Worm (Caenorhabditis elegans) whole organism, young adult: ENCODE data around the gene C33G3.4.
A peak's percentile ranks its signal among the peaks of the same experiment; 100 is the strongest.

ENCODE experiments used
- B0336.3 ChIP-seq: fragments of 200-800 bp; sonication (Bioruptor generic); IDR thresholded peaks from 2 replicates; pipeline ENCODE4 v1.3.6; 2022; ENCODE audit warnings: missing genetic modification characterization, missing compliant biosample characterization
- D2030.7 ChIP-seq: fragments of 200-800 bp; sonication (Bioruptor generic); IDR thresholded peaks from 2 replicates; pipeline ENCODE4 v1.3.6; 2022; ENCODE audit warnings: missing genetic modification reagents, missing genetic modification characterization, missing compliant biosample characterization
- F37B4.10 ChIP-seq: fragments of 200-800 bp; sonication (Bioruptor generic); IDR thresholded peaks from 2 replicates; pipeline ENCODE4 v1.3.6; 2022; ENCODE audit warnings: missing genetic modification characterization, missing compliant biosample characterization
- F39B2.1 ChIP-seq: fragments of 200-800 bp; sonication (Bioruptor generic); IDR thresholded peaks from 2 replicates; pipeline ENCODE4 v1.3.6; 2022; ENCODE audit warnings: missing genetic modification reagents, missing genetic modification characterization, missing compliant biosample characterization
- F52B5.7 ChIP-seq: sonication (generic microtip); optimal IDR thresholded peaks from 2 replicates; lab custom pipeline; 2016; ENCODE audit warnings: mild to moderate bottlenecking, missing genetic modification characterization, missing compliant biosample characterization
- K11D2.4 ChIP-seq: fragments of 200-800 bp; sonication (Bioruptor generic); IDR thresholded peaks from 2 replicates; pipeline ENCODE4 v1.3.6; 2022; ENCODE audit warnings: missing genetic modification reagents, missing genetic modification characterization, missing compliant biosample characterization
- K12H6.12 ChIP-seq: fragments of 200-800 bp; sonication (Bioruptor generic); optimal IDR thresholded peaks from 2 replicates; lab custom pipeline; 2018; ENCODE audit warnings: mild to moderate bottlenecking, missing genetic modification characterization, missing compliant biosample characterization
- T07F8.4 ChIP-seq: sonication (generic microtip); optimal IDR thresholded peaks from 2 replicates; lab custom pipeline; 2016; ENCODE audit warnings: mild to moderate bottlenecking, missing genetic modification characterization, moderate library complexity, missing compliant biosample characterization
- Y56A3A.18 ChIP-seq: fragments of 200-800 bp; sonication (Bioruptor generic); IDR thresholded peaks from 2 replicates; pipeline ENCODE4 v1.3.6; 2022; ENCODE audit warnings: missing genetic modification reagents, missing genetic modification characterization, missing compliant biosample characterization
- Y79H2A.3 ChIP-seq: fragments of 200-800 bp; sonication (Bioruptor generic); conservative IDR thresholded peaks from 2 replicates; pipeline ENCODE4 v1.3.6; 2022; ENCODE audit warnings: missing genetic modification reagents, missing genetic modification characterization, missing compliant biosample characterization
- ZK185.1 ChIP-seq: sonication (generic microtip); optimal IDR thresholded peaks from 2 replicates; lab custom pipeline; 2016; ENCODE audit warnings: mild to moderate bottlenecking, missing genetic modification characterization, missing compliant biosample characterization; ENCODE audit not compliant: poor library complexity, severe bottlenecking
- akir-1 ChIP-seq: fragments of 200-800 bp; sonication (Bioruptor generic); optimal IDR thresholded peaks from 2 replicates; lab custom pipeline; 2018; ENCODE audit warnings: mild to moderate bottlenecking, missing genetic modification characterization, moderate library complexity, missing compliant biosample characterization
- ama-1 ChIP-seq, 3 experiments: fragments of 150-350 bp in 1 of 3; sonication (generic microtip) in 2 of 3; optimal IDR thresholded peaks; 2 replicates each; lab custom pipeline; 2014 to 2018; ENCODE audit warnings: missing biosample characterization in 2 of 3, missing genetic modification characterization in 2 of 3, missing genetic modification reagents in 2 of 3
- attf-6 ChIP-seq: fragments of 200-800 bp; sonication (Bioruptor generic); IDR thresholded peaks from 2 replicates; pipeline ENCODE4 v1.3.6; 2022; ENCODE audit warnings: missing genetic modification reagents, missing genetic modification characterization, missing compliant biosample characterization
- bed-1 ChIP-seq: fragments of 200-800 bp; sonication (Bioruptor generic); IDR thresholded peaks from 2 replicates; pipeline ENCODE4 v1.3.6; 2022; ENCODE audit warnings: missing genetic modification reagents, missing genetic modification characterization, missing compliant biosample characterization
- cebp-1 ChIP-seq, 2 experiments: fragments of 200-800 bp in 1 of 2; sonication (Bioruptor generic) in 1 of 2; sonication (generic microtip) in 1 of 2; IDR thresholded peaks in 1 of 2; optimal IDR thresholded peaks in 1 of 2; 2 replicates each; pipeline versions ENCODE4 v1.3.6 to Lab custom; 2017 to 2022; ENCODE audit warnings: missing compliant biosample characterization in 2 of 2, missing genetic modification characterization in 2 of 2, mild to moderate bottlenecking in 1 of 2, missing genetic modification reagents in 1 of 2, moderate library complexity in 1 of 2
- ceh-27 ChIP-seq: fragments of 200-800 bp; sonication (Bioruptor generic); optimal IDR thresholded peaks from 2 replicates; lab custom pipeline; 2018; ENCODE audit warnings: mild to moderate bottlenecking, missing genetic modification characterization, moderate library complexity, missing compliant biosample characterization
- ceh-91 ChIP-seq: fragments of 200-800 bp; sonication (Bioruptor generic); IDR thresholded peaks from 2 replicates; pipeline ENCODE4 v1.3.6; 2022; ENCODE audit warnings: missing genetic modification reagents, missing genetic modification characterization, missing compliant biosample characterization
- die-1 ChIP-seq: sonication (generic microtip); optimal IDR thresholded peaks from 2 replicates; lab custom pipeline; 2016; ENCODE audit warnings: missing genotype, mild to moderate bottlenecking, missing genetic modification characterization, missing compliant biosample characterization
- dox-1 ChIP-seq: fragments of 200-800 bp; sonication (Bioruptor generic); IDR thresholded peaks from 2 replicates; pipeline ENCODE4 v1.3.6; 2022; ENCODE audit warnings: missing genetic modification reagents, missing genetic modification characterization, missing compliant biosample characterization
- dpff-1 ChIP-seq: sonication (generic microtip); optimal IDR thresholded peaks from 2 replicates; lab custom pipeline; 2017; ENCODE audit warnings: mild to moderate bottlenecking, missing genetic modification characterization, missing compliant biosample characterization
- egl-18 ChIP-seq: fragments of 200-800 bp; sonication (Bioruptor generic); IDR thresholded peaks from 2 replicates; pipeline ENCODE4 v1.3.6; 2022; ENCODE audit warnings: missing genetic modification reagents, missing genetic modification characterization, missing compliant biosample characterization
- egrh-3 ChIP-seq: fragments of 200-800 bp; sonication (Bioruptor generic); IDR thresholded peaks from 2 replicates; pipeline ENCODE4 v1.3.6; 2022; ENCODE audit warnings: missing genetic modification reagents, missing genetic modification characterization, missing compliant biosample characterization
- gei-17 ChIP-seq: fragments of 200-800 bp; sonication (Bioruptor generic); optimal IDR thresholded peaks from 2 replicates; lab custom pipeline; 2018; ENCODE audit warnings: mild to moderate bottlenecking, missing genetic modification characterization, missing compliant biosample characterization
- let-607 ChIP-seq, 2 experiments: fragments of 200-800 bp in 1 of 2; sonication (Bioruptor generic) in 1 of 2; sonication (generic microtip) in 1 of 2; optimal IDR thresholded peaks; 2 replicates each; lab custom pipeline; 2016 to 2018; ENCODE audit warnings: mild to moderate bottlenecking in 2 of 2, missing compliant biosample characterization in 2 of 2, missing genetic modification characterization in 2 of 2, moderate library complexity in 2 of 2, missing genotype in 1 of 2
- lin-35 ChIP-seq, 3 experiments: fragments of 150-350 bp in 2 of 3; sonication (generic microtip) in 1 of 3; optimal IDR thresholded peaks; 2 replicates each; lab custom pipeline; 2014 to 2018; ENCODE audit warnings: missing biosample characterization in 3 of 3, missing genetic modification characterization in 3 of 3, missing genetic modification reagents in 3 of 3
- lin-40 ChIP-seq: sonication (generic microtip); optimal IDR thresholded peaks from 2 replicates; lab custom pipeline; 2016; ENCODE audit warnings: missing genetic modification characterization, mild to moderate bottlenecking, missing compliant biosample characterization, missing genotype, missing genetic modification reagents
- madf-6 ChIP-seq: fragments of 200-800 bp; sonication (Bioruptor generic); IDR thresholded peaks from 2 replicates; pipeline ENCODE4 v1.3.6; 2022; ENCODE audit warnings: missing genetic modification reagents, missing genetic modification characterization, missing compliant biosample characterization
- madf-8 ChIP-seq: fragments of 200-800 bp; sonication (Bioruptor generic); conservative IDR thresholded peaks from 2 replicates; pipeline ENCODE4 v1.3.6; 2022; ENCODE audit warnings: missing genetic modification reagents, missing genetic modification characterization, missing compliant biosample characterization
- mcd-1 ChIP-seq: fragments of 200-800 bp; sonication (Bioruptor generic); IDR thresholded peaks from 2 replicates; pipeline ENCODE4 v1.3.6; 2022; ENCODE audit warnings: missing genetic modification reagents, missing genetic modification characterization, missing compliant biosample characterization
- nfya-2 ChIP-seq: fragments of 200-800 bp; sonication (Bioruptor generic); IDR thresholded peaks from 2 replicates; pipeline ENCODE4 v1.3.6; 2022; ENCODE audit warnings: missing genetic modification reagents, missing genetic modification characterization, missing compliant biosample characterization
- nhr-80 ChIP-seq: sonication (generic microtip); optimal IDR thresholded peaks from 2 replicates; lab custom pipeline; 2016; ENCODE audit warnings: missing genetic modification characterization, missing compliant biosample characterization
- pbrm-1 ChIP-seq: fragments of 200-800 bp; sonication (Bioruptor generic); IDR thresholded peaks from 2 replicates; pipeline ENCODE4 v1.3.6; 2022; ENCODE audit warnings: missing genetic modification reagents, missing genetic modification characterization, missing compliant biosample characterization
- rcor-1 ChIP-seq: fragments of 200-800 bp; sonication (Bioruptor generic); IDR thresholded peaks from 2 replicates; pipeline ENCODE4 v1.3.6; 2022; ENCODE audit warnings: missing genetic modification reagents, missing genetic modification characterization, missing compliant biosample characterization
- rec-8 ChIP-seq, 2 experiments: sonication (generic microtip); optimal IDR thresholded peaks; 2 replicates each; lab custom pipeline; 2016; ENCODE audit warnings: mild to moderate bottlenecking in 2 of 2, missing genetic modification characterization in 2 of 2, missing genetic modification reagents in 2 of 2, missing genotype in 2 of 2, missing biosample characterization in 1 of 2, missing compliant biosample characterization in 1 of 2, moderate library complexity in 1 of 2
- snpc-4 ChIP-seq, 5 experiments: fragments of 150-350 bp in 1 of 5; sonication (generic microtip) in 4 of 5; optimal IDR thresholded peaks; 2 replicates each; lab custom pipeline; 2014 to 2018; ENCODE audit warnings: missing genetic modification characterization in 5 of 5, missing biosample characterization in 3 of 5, antibody characterized with exemption in 2 of 5, mild to moderate bottlenecking in 2 of 5, missing compliant biosample characterization in 2 of 5, missing genotype in 2 of 5, moderate library complexity in 2 of 5, missing genetic modification reagents in 1 of 5
- somi-1 ChIP-seq: fragments of 200-800 bp; sonication (Bioruptor generic); optimal IDR thresholded peaks from 2 replicates; lab custom pipeline; 2018; ENCODE audit warnings: mild to moderate bottlenecking, missing genetic modification characterization, missing compliant biosample characterization
- tbp1 ChIP-seq: fragments of 200-800 bp; sonication (Bioruptor generic); optimal IDR thresholded peaks from 2 replicates; lab custom pipeline; 2018; ENCODE audit warnings: mild to moderate bottlenecking, missing genetic modification characterization, missing compliant biosample characterization
- zfh-2 ChIP-seq: fragments of 200-800 bp; sonication (Bioruptor generic); conservative IDR thresholded peaks from 2 replicates; pipeline ENCODE4 v1.3.6; 2022; ENCODE audit warnings: missing genetic modification reagents, missing genetic modification characterization, missing compliant biosample characterization
- ztf-18 ChIP-seq: sonication (generic microtip); optimal IDR thresholded peaks from 2 replicates; lab custom pipeline; 2016; ENCODE audit warnings: missing genotype, mild to moderate bottlenecking, missing genetic modification characterization, missing compliant biosample characterization
- ztf-26 ChIP-seq: sonication (generic microtip); optimal IDR thresholded peaks from 2 replicates; lab custom pipeline; 2017; ENCODE audit warnings: missing genetic modification characterization, missing compliant biosample characterization
- ztf-6 ChIP-seq: fragments of 200-800 bp; sonication (Bioruptor generic); IDR thresholded peaks from 2 replicates; pipeline ENCODE4 v1.3.6; 2022; ENCODE audit warnings: missing genetic modification reagents, missing genetic modification characterization, missing compliant biosample characterization

C33G3.4 gene

DNA sequence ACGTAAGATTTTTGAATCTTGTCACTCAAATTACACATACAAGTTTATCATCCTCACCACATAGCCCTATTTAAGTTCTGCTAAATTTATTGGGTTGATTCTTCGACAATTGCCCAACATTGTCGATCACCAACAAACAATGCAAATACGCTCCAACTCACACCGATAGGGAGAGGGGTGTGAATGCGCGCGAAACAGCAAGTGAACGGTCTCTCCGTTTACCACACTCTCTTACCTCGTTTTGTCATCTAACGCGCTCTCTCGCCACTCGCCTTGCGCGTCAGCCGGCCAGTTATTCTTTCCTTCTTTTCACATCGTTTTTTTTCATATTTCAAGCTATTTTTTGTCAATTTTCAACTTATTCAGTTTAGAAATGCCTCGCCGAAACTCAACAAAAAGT lies 31.0 kb downstream of the C33G3.4 start, which contains the start of gene F16B12.6 (continued):
- TF ChIP-seq nhr-80 (tag; lab: Kevin White, UChicago), result peak; percentile 60
- TF ChIP-seq let-607 (tag; optimal IDR thresholded peaks at IDR 0.05; lab: Kevin White, UChicago), result peak in 1 of 2 experiments; percentile 5
- TF ChIP-seq ztf-26, result peak; percentile 16
- peak; percentile 71 for TF ChIP-seq K12H6.12
- TF ChIP-seq dox-1 (GFP tag; lab: Robert Waterston, UW), result peak; percentile 75
- TF ChIP-seq zfh-2, result 0 out of 2 replicates have a peak, but pooled peaks have one; percentile 39
- TF ChIP-seq tbp1 (GFP tag; lab: Kevin White, UChicago), result peak; percentile 38
- TF ChIP-seq rcor-1, result peak; percentile 42; the same call in 1 of the 2 replicates
- no peak for TF ChIP-seq D2030.7 (GFP tag; lab: Robert Waterston, UW)
- TF ChIP-seq bed-1, result no peak
- peak; percentile 56; the same call in 1 of the 2 replicates for TF ChIP-seq pbrm-1
- TF ChIP-seq egrh-3 (GFP tag; lab: Robert Waterston, UW), result peak; percentile 29; the same call in 1 of the 2 replicates
- no peak for TF ChIP-seq snpc-4 (GFP tag; optimal IDR thresholded peaks at IDR 0.05; lab: Kevin White, UChicago)
- TF ChIP-seq snpc-4 (tag; optimal IDR thresholded peaks at IDR 0.05; lab: Kevin White, UChicago), result peak in 3 of 4 experiments; percentile 16 to 49 (median 17)
- peak in 1 of 3 experiments; percentile 39 for TF ChIP-seq lin-35 (GFP tag; optimal IDR thresholded peaks at IDR 0.05; lab: Kevin White, UChicago)
- TF ChIP-seq Y56A3A.18, result 0 out of 2 replicates have a peak, but pooled peaks have one; percentile 32
- TF ChIP-seq mcd-1, result peak; percentile 90
- TF ChIP-seq ztf-18 (tag; lab: Kevin White, UChicago), result peak; percentile 37
- TF ChIP-seq K11D2.4 (GFP tag; lab: Robert Waterston, UW), result no peak
- 0 out of 2 replicates have a peak, but pooled peaks have one; percentile 67 for TF ChIP-seq egl-18
- TF ChIP-seq lin-40 (tag; lab: Kevin White, UChicago), result peak; percentile 64

DNA sequence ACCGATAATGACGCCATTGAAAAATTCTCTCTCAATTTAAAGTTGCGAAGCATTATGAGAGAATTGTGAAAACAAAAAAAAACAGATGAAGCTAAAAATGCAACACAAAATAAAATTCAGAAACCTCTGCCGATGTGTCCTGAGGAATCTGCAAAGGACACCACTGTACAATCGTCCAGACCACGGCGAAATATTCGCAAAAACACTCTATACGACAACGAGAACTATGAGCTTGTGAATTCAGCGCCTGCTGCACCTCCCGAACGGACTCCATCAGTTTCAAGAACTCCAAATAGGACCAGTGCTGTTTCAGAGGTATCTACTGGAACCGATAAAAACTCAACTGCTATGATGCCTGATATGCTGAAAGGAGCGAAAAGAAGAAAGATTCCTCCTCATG lies 31.5 kb downstream of the C33G3.4 start:
- TF ChIP-seq T07F8.4 (tag; lab: Kevin White, UChicago) (no peak), madf-6 (no peak), rec-8 (tag; optimal IDR thresholded peaks at IDR 0.05; lab: Kevin White, UChicago) (no peak), attf-6 (no peak), F52B5.7 (no peak), somi-1 (GFP tag; lab: Kevin White, UChicago) (no peak), Y79H2A.3 (GFP tag; lab: Robert Waterston, UW) (no peak), let-607 (tag; optimal IDR thresholded peaks at IDR 0.05; lab: Kevin White, UChicago) (no peak), F39B2.1 (GFP tag; lab: Robert Waterston, UW) (no peak), cebp-1 (GFP tag; IDR thresholded peaks at IDR 0.05; lab: Robert Waterston, UW) (no peak), cebp-1 (tag; optimal IDR thresholded peaks at IDR 0.05; lab: Kevin White, UChicago) (no peak), nfya-2 (no peak), dpff-1 (tag; lab: Kevin White, UChicago) (no peak), B0336.3 (no peak), ceh-91 (GFP tag; lab: Robert Waterston, UW) (no peak), pbrm-1 (no peak), ama-1 (optimal IDR thresholded peaks at IDR 0.05; lab: Kevin White, UChicago) (no peak), ama-1 (GFP tag; optimal IDR thresholded peaks at IDR 0.05; lab: Kevin White, UChicago) (no peak), ceh-27 (no peak)
- TF ChIP-seq, all 124 proteins: peak for 0

DNA sequence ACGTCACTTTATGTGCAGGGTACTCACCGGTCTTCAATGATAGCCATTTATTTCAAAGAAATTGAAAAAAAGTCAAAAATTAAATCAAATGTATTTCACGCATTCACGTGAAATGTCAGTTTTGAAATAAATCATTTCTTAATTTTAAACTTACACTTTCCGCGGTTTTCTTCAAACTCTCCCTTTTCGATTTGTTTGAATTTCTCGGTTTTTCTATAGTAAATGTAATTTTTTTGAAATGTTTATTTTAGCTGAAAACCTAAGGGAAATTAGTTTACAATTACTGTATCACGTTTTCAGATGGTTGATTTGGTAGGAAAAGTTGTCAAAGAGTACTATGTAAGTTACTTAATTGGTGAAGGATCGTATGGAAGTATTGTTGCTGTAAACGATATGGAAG lies 37.3 kb downstream of the C33G3.4 start, which contains the start of gene F16B12.7:
Gene F16B12.7, plus strand, starts transcription at position 301 of the 400 bp plus-strand sequence.
- TF ChIP-seq akir-1 (GFP tag; lab: Kevin White, UChicago) (no peak), F37B4.10 (GFP tag; lab: Robert Waterston, UW) (no peak), madf-6 (no peak), gei-17 (GFP tag; lab: Kevin White, UChicago) (no peak), ztf-6 (no peak), ZK185.1 (tag; lab: Kevin White, UChicago) (no peak), die-1 (tag; lab: Kevin White, UChicago) (no peak), madf-8 (GFP tag; lab: Robert Waterston, UW) (no peak)
- TF ChIP-seq, all 124 proteins: peak for 0
